1 fruit fly cellular context compared by ENCODE assay signal in the genomic region with DNA sequence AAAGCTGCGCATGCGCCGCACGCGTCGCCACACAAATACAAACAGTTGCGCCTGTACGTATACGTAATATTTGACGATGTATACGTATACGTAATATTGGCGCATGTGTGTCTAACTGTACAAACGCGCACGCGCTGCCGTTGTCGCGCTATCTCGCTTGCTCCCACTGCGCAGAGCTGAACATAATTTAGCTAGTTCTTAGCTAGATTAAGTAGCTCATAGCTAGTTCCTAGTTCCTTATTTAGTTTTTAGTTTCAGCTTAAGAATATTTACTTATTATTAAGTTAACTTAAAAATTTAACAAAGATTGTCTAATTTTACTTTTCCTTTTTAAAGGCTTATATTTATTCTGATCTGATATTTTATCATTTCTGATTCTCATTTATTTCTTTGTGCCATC.
TF ChIP-seq lines count a peak whose summit lies in the region.

No protein-coding gene starts in this region.

TF ChIP-seq in whole organism, embryonic, 481 proteins besides CTCF, POLR2A, EP300 and RAD21 (continued from another document):
- TF ChIP-seq ewg (GFP tag; optimal IDR thresholded peaks at IDR 0.05; lab: Kevin White, UChicago) = peak; percentile 80
- TF ChIP-seq Fer1 (GFP tag; optimal IDR thresholded peaks at IDR 0.05; lab: Kevin White, UChicago) = peak; percentile 38
- no peak for TF ChIP-seq z (GFP tag; IDR thresholded peaks at IDR 0.05; lab: Robert Waterston, UW)
- TF ChIP-seq gsb-n (tag; optimal IDR thresholded peaks at IDR 0.05; lab: Kevin White, UChicago) = no peak
- TF ChIP-seq Dref (GFP tag; IDR thresholded peaks at IDR 0.05; lab: Robert Waterston, UW) = no peak
- TF ChIP-seq Six4 (GFP tag; optimal IDR thresholded peaks at IDR 0.05; lab: Kevin White, UChicago) = no peak
- TF ChIP-seq HLHmδ (GFP tag; optimal IDR thresholded peaks at IDR 0.05; lab: Kevin White, UChicago) = no peak
- no peak for TF ChIP-seq luna (GFP tag; optimal IDR thresholded peaks at IDR 0.05; lab: Kevin White, UChicago)
- no peak for TF ChIP-seq chif (GFP tag; optimal IDR thresholded peaks at IDR 0.05; lab: Kevin White, UChicago)
- TF ChIP-seq Xrp1 (GFP tag; IDR thresholded peaks at IDR 0.05; lab: Robert Waterston, UW) = peak; percentile 54; the same call in 1 of the 2 replicates
- TF ChIP-seq CG6689 (GFP tag; IDR thresholded peaks at IDR 0.05; lab: Robert Waterston, UW) = no peak
- peak; percentile 8 for TF ChIP-seq HmgZ (tag; optimal IDR thresholded peaks at IDR 0.05; lab: Kevin White, UChicago)
- TF ChIP-seq crc (GFP tag; optimal IDR thresholded peaks at IDR 0.05; lab: Kevin White, UChicago) = no peak
- no peak for TF ChIP-seq sim (GFP tag; IDR thresholded peaks at IDR 0.05; lab: Robert Waterston, UW)
- TF ChIP-seq CG10274 (GFP tag; optimal IDR thresholded peaks at IDR 0.05; lab: Kevin White, UChicago) = no peak
- TF ChIP-seq chn (GFP tag; optimal IDR thresholded peaks at IDR 0.05; lab: Kevin White, UChicago) = no peak
- no peak for TF ChIP-seq HmgD (GFP tag; optimal IDR thresholded peaks at IDR 0.05; lab: Kevin White, UChicago)
- peak; percentile 20 for TF ChIP-seq Sox102F (GFP tag; optimal IDR thresholded peaks at IDR 0.05; lab: Kevin White, UChicago)
- peak; percentile 5 for TF ChIP-seq CG9817 (tag; optimal IDR thresholded peaks at IDR 0.05; lab: Kevin White, UChicago)
- TF ChIP-seq disco-r (GFP tag; optimal IDR thresholded peaks at IDR 0.05; lab: Kevin White, UChicago) = no peak
- TF ChIP-seq ATbp (GFP tag; optimal IDR thresholded peaks at IDR 0.05; lab: Kevin White, UChicago) = peak; percentile 9
- TF ChIP-seq CG30403 (GFP tag; optimal IDR thresholded peaks at IDR 0.05; lab: Kevin White, UChicago) = peak; percentile 12
- no peak for TF ChIP-seq Hr78 (GFP tag; optimal IDR thresholded peaks at IDR 0.05; lab: Kevin White, UChicago)
- no peak for TF ChIP-seq CG8478 (optimal IDR thresholded peaks at IDR 0.05; lab: Kevin White, UChicago)
- peak; percentile 6 for TF ChIP-seq Deaf1 (tag; optimal IDR thresholded peaks at IDR 0.05; lab: Kevin White, UChicago)
- no peak for TF ChIP-seq HLH54F (GFP tag; optimal IDR thresholded peaks at IDR 0.05; lab: Kevin White, UChicago)
- TF ChIP-seq HLH4C (GFP tag; IDR thresholded peaks at IDR 0.05; lab: Robert Waterston, UW; ENCODE audit: partially characterized antibody) = no peak
- TF ChIP-seq br (optimal IDR thresholded peaks at IDR 0.05; lab: Kevin White, UChicago) = no peak
- no peak for TF ChIP-seq inv (GFP tag; IDR thresholded peaks at IDR 0.05; lab: Robert Waterston, UW; ENCODE audit: partially characterized antibody)
- TF ChIP-seq sr (GFP tag; IDR thresholded peaks at IDR 0.05; lab: Robert Waterston, UW) = no peak
- TF ChIP-seq sens-2 (GFP tag; IDR thresholded peaks at IDR 0.05; lab: Robert Waterston, UW) = no peak
- TF ChIP-seq ro (GFP tag; IDR thresholded peaks at IDR 0.05; lab: Robert Waterston, UW) = no peak
- TF ChIP-seq CkIIα-i1 (GFP tag; IDR thresholded peaks at IDR 0.05; lab: Robert Waterston, UW) = no peak
- no peak for TF ChIP-seq CG14710 (tag; optimal IDR thresholded peaks at IDR 0.05; lab: Kevin White, UChicago)
- TF ChIP-seq lmd (GFP tag; IDR thresholded peaks at IDR 0.05; lab: Robert Waterston, UW) = no peak
- no peak for TF ChIP-seq zen2 (GFP tag; IDR thresholded peaks at IDR 0.05; lab: Robert Waterston, UW; ENCODE audit: partially characterized antibody)
- TF ChIP-seq CG30020 (tag; optimal IDR thresholded peaks at IDR 0.05; lab: Kevin White, UChicago) = no peak
- no peak for TF ChIP-seq CG8290 (GFP tag; optimal IDR thresholded peaks at IDR 0.05; lab: Kevin White, UChicago)
- peak in 1 of 2 experiments; percentile 14 for TF ChIP-seq CG8290 (tag; optimal IDR thresholded peaks at IDR 0.05; lab: Kevin White, UChicago)
- no peak for TF ChIP-seq ftz-f1 (GFP tag; optimal IDR thresholded peaks at IDR 0.05; lab: Kevin White, UChicago)
- TF ChIP-seq kay (GFP tag; optimal IDR thresholded peaks at IDR 0.05; lab: Kevin White, UChicago) = no peak
- no peak for TF ChIP-seq CG1792 (GFP tag; optimal IDR thresholded peaks at IDR 0.05; lab: Kevin White, UChicago)
- TF ChIP-seq Lhr (GFP tag; optimal IDR thresholded peaks at IDR 0.05; lab: Kevin White, UChicago) = no peak
- TF ChIP-seq CG11695 (GFP tag; IDR thresholded peaks at IDR 0.05; lab: Robert Waterston, UW) = 0 out of 3 replicates have a peak, but pooled peaks have one; percentile 38
- TF ChIP-seq CG3163 (GFP tag; optimal IDR thresholded peaks at IDR 0.05; lab: Kevin White, UChicago) = no peak
- no peak for TF ChIP-seq NFAT (GFP tag; IDR thresholded peaks at IDR 0.05; lab: Robert Waterston, UW)
- no peak for TF ChIP-seq CG6791 (GFP tag; IDR thresholded peaks at IDR 0.05; lab: Robert Waterston, UW; ENCODE audit: partially characterized antibody)
- no peak for TF ChIP-seq fd3F (GFP tag; optimal IDR thresholded peaks at IDR 0.05; lab: Kevin White, UChicago)
- TF ChIP-seq nerfin-2 (GFP tag; IDR thresholded peaks at IDR 0.05; lab: Robert Waterston, UW; ENCODE audit: partially characterized antibody) = no peak
- no peak for TF ChIP-seq Max (GFP tag; optimal IDR thresholded peaks at IDR 0.05; lab: Kevin White, UChicago)
- TF ChIP-seq Bgb (GFP tag; IDR thresholded peaks at IDR 0.05; lab: Robert Waterston, UW; ENCODE audit: partially characterized antibody) = no peak
- peak; percentile 26 for TF ChIP-seq dmrt99B (tag; optimal IDR thresholded peaks at IDR 0.05; lab: Kevin White, UChicago)
